Fruit fly (Drosophila melanogaster) whole organism, embryonic: ENCODE measurements around the gene Ilk.

ENCODE experiments used
- ATbp ChIP-seq: fragments of 200-800 bp; sonication (Bioruptor generic); optimal IDR thresholded peaks from 2 replicates; lab custom pipeline; 2017; ENCODE audit warnings: missing biosample characterization, mild to moderate bottlenecking, missing genetic modification characterization, missing genetic modification reagents
- Atf6 ChIP-seq: fragments of 200-800 bp; sonication (Bioruptor generic); IDR thresholded peaks from 2 replicates; pipeline ENCODE4 v1.3.6; 2022; ENCODE audit warnings: missing biosample characterization, missing genetic modification characterization
- Awh ChIP-seq: fragments of 200-800 bp; sonication (Bioruptor generic); IDR thresholded peaks from 2 replicates; pipeline ENCODE4, ENCODE4 v1.3.6; 2022; ENCODE audit warnings: missing biosample characterization, missing genetic modification characterization
- CG10274 ChIP-seq: fragments of 200-800 bp; sonication (Bioruptor generic); optimal IDR thresholded peaks from 3 replicates; lab custom pipeline; 2017; ENCODE audit warnings: missing biosample characterization, mild to moderate bottlenecking, missing genetic modification characterization
- CG11247 ChIP-seq: fragments of 200-800 bp; sonication (Bioruptor generic); IDR thresholded peaks from 2 replicates; pipeline ENCODE4 v1.3.6; 2022; ENCODE audit warnings: missing biosample characterization, missing genetic modification characterization
- CG16813 ChIP-seq: fragments of 200-800 bp; sonication (Bioruptor generic); IDR thresholded peaks from 3 replicates; pipeline ENCODE4 v1.3.6; 2022; ENCODE audit warnings: missing biosample characterization, missing genetic modification characterization; ENCODE audit not compliant: partially characterized antibody
- CG17328 ChIP-seq: fragments of 200-800 bp; sonication (Bioruptor generic); IDR thresholded peaks from 2 replicates; pipeline ENCODE4 v1.3.6; 2022; ENCODE audit warnings: missing biosample characterization, missing genetic modification characterization
- CG2116 ChIP-seq: fragments of 200-800 bp; sonication (Bioruptor generic); optimal IDR thresholded peaks from 3 replicates; lab custom pipeline; 2018; ENCODE audit warnings: missing biosample characterization, mild to moderate bottlenecking, missing genetic modification characterization
- CG2889 ChIP-seq: fragments of 200-800 bp; sonication (Bioruptor generic); IDR thresholded peaks from 3 replicates; pipeline ENCODE4 v1.3.6; 2022; ENCODE audit warnings: missing biosample characterization, missing genetic modification characterization
- CG33213 ChIP-seq: fragments of 200-800 bp; sonication (Bioruptor generic); optimal IDR thresholded peaks from 3 replicates; lab custom pipeline; 2016; ENCODE audit warnings: missing biosample characterization, missing genetic modification characterization
- CG4707 ChIP-seq: fragments of 200-800 bp; sonication (Bioruptor generic); optimal IDR thresholded peaks from 2 replicates; lab custom pipeline; 2018; ENCODE audit warnings: missing biosample characterization, mild to moderate bottlenecking, missing genetic modification characterization, moderate library complexity
- CG5180 ChIP-seq: fragments of 200-800 bp; sonication (Bioruptor generic); optimal IDR thresholded peaks from 3 replicates; lab custom pipeline; 2017; ENCODE audit warnings: missing biosample characterization, missing genetic modification characterization, mild to moderate bottlenecking, moderate library complexity, missing genetic modification reagents
- CG6683 ChIP-seq: fragments of 200-800 bp; sonication (Bioruptor generic); optimal IDR thresholded peaks from 2 replicates; lab custom pipeline; 2017; ENCODE audit warnings: missing biosample characterization, mild to moderate bottlenecking, missing genetic modification characterization, missing genetic modification reagents
- CG6689 ChIP-seq: fragments of 200-800 bp; sonication (Bioruptor generic); IDR thresholded peaks from 2 replicates; pipeline ENCODE4 v1.3.6; 2022; ENCODE audit warnings: missing biosample characterization, missing genetic modification characterization
- CG7963 ChIP-seq: fragments of 200-800 bp; sonication (Bioruptor generic); IDR thresholded peaks from 3 replicates; pipeline ENCODE4 v1.3.6; 2022; ENCODE audit warnings: missing biosample characterization, missing genetic modification characterization; ENCODE audit not compliant: partially characterized antibody
- CG7987 ChIP-seq: fragments of 200-800 bp; sonication (Bioruptor generic); optimal IDR thresholded peaks from 2 replicates; lab custom pipeline; 2018; ENCODE audit warnings: missing biosample characterization, mild to moderate bottlenecking, missing genetic modification characterization, moderate library complexity
- CG8290 ChIP-seq, 3 experiments: fragments of 200-800 bp; sonication (Bioruptor generic); optimal IDR thresholded peaks; 2 replicates each; lab custom pipeline; 2016 to 2019; ENCODE audit warnings: missing biosample characterization in 3 of 3, missing genetic modification characterization in 3 of 3, mild to moderate bottlenecking in 2 of 3, moderate library complexity in 1 of 3
- ERR ChIP-seq: fragments of 200-800 bp; sonication (Bioruptor generic); optimal IDR thresholded peaks from 2 replicates; lab custom pipeline; 2016; ENCODE audit warnings: missing biosample characterization, missing genetic modification characterization
- GATAe ChIP-seq: fragments of 200-800 bp; sonication (Bioruptor generic); conservative IDR thresholded peaks from 2 replicates; pipeline ENCODE4 v1.3.6; 2022; ENCODE audit warnings: missing biosample characterization, missing genetic modification characterization
- HLHmδ ChIP-seq: fragments of 200-800 bp; sonication (Bioruptor generic); optimal IDR thresholded peaks from 2 replicates; lab custom pipeline; 2018; ENCODE audit warnings: missing biosample characterization, mild to moderate bottlenecking, missing genetic modification characterization, moderate library complexity
- Lhr ChIP-seq: fragments of 200-800 bp; sonication (Bioruptor generic); optimal IDR thresholded peaks from 3 replicates; lab custom pipeline; 2017; ENCODE audit warnings: mild to moderate bottlenecking, missing biosample characterization, missing genetic modification reagents, missing genetic modification characterization
- Lim3 ChIP-seq: fragments of 200-800 bp; sonication (Bioruptor generic); IDR thresholded peaks from 2 replicates; pipeline ENCODE4 v1.3.6; 2022; ENCODE audit warnings: missing biosample characterization, missing genetic modification characterization
- Med ChIP-seq: fragments of 200-800 bp; sonication (Bioruptor generic); peaks from one replicate; lab custom pipeline; 2016; ENCODE audit warnings: missing biosample characterization, missing genetic modification characterization, mild to moderate bottlenecking, inconsistent platforms, moderate library complexity
- NFAT ChIP-seq: fragments of 200-800 bp; sonication (Bioruptor generic); IDR thresholded peaks from 2 replicates; pipeline ENCODE4 v1.3.6; 2022; ENCODE audit warnings: missing biosample characterization, missing genetic modification characterization
- Ravus ChIP-seq: fragments of 200-800 bp; sonication (Bioruptor generic); IDR thresholded peaks from 2 replicates; pipeline ENCODE4 v1.3.6; 2022; ENCODE audit warnings: missing biosample characterization, missing genetic modification characterization
- Xrp1 ChIP-seq: fragments of 200-800 bp; sonication (Bioruptor generic); IDR thresholded peaks from 2 replicates; pipeline ENCODE4 v1.3.6; 2022; ENCODE audit warnings: missing biosample characterization, missing genetic modification characterization
- ara ChIP-seq: fragments of 200-800 bp; sonication (Bioruptor generic); IDR thresholded peaks from 2 replicates; pipeline ENCODE4 v1.3.6; 2022; ENCODE audit warnings: missing biosample characterization, missing genetic modification characterization
- cg ChIP-seq: fragments of 200-800 bp; sonication (Bioruptor generic); optimal IDR thresholded peaks from 3 replicates; lab custom pipeline; 2019; ENCODE audit warnings: missing biosample characterization, mild to moderate bottlenecking, missing genetic modification characterization, moderate library complexity
- crol ChIP-seq: fragments of 200-800 bp; sonication (Bioruptor generic); IDR thresholded peaks from 2 replicates; pipeline ENCODE4 v1.3.6; 2022; ENCODE audit warnings: missing biosample characterization, missing genetic modification characterization
- cwo ChIP-seq: fragments of 200-800 bp; sonication (Bioruptor generic); optimal IDR thresholded peaks from 3 replicates; lab custom pipeline; 2017; ENCODE audit warnings: missing biosample characterization, missing genetic modification characterization, mild to moderate bottlenecking, moderate library complexity, missing genetic modification reagents
- disco-r ChIP-seq: fragments of 200-800 bp; sonication (Bioruptor generic); optimal IDR thresholded peaks from 2 replicates; lab custom pipeline; 2016; ENCODE audit warnings: missing biosample characterization, missing genetic modification characterization
- klu ChIP-seq: fragments of 200-800 bp; sonication (Bioruptor generic); IDR thresholded peaks from 2 replicates; pipeline ENCODE4 v1.3.6; 2022; ENCODE audit warnings: missing biosample characterization, missing genetic modification characterization
- kni ChIP-seq: fragments of 200-800 bp; sonication (Bioruptor generic); optimal IDR thresholded peaks from 3 replicates; lab custom pipeline; 2017; ENCODE audit warnings: mild to moderate bottlenecking, missing biosample characterization, missing genetic modification reagents, missing genetic modification characterization
- mirr ChIP-seq: fragments of 200-800 bp; sonication (Bioruptor generic); optimal IDR thresholded peaks from 3 replicates; lab custom pipeline; 2018; ENCODE audit warnings: missing biosample characterization, mild to moderate bottlenecking, missing genetic modification characterization
- nerfin-2 ChIP-seq: fragments of 200-800 bp; sonication (Bioruptor generic); IDR thresholded peaks from 2 replicates; pipeline ENCODE4 v1.3.6; 2022; ENCODE audit warnings: missing biosample characterization, missing genetic modification characterization; ENCODE audit not compliant: partially characterized antibody
- odd ChIP-seq: fragments of 200-800 bp; sonication (Bioruptor generic); optimal IDR thresholded peaks from 2 replicates; lab custom pipeline; 2017; ENCODE audit warnings: missing biosample characterization, mild to moderate bottlenecking, missing genetic modification characterization
- ranshi ChIP-seq: fragments of 200-800 bp; sonication (Bioruptor generic); IDR thresholded peaks from 2 replicates; pipeline ENCODE4 v1.3.6; 2022; ENCODE audit warnings: missing biosample characterization, missing genetic modification characterization
- run ChIP-seq: fragments of 200-800 bp; sonication (Bioruptor generic); optimal IDR thresholded peaks from 3 replicates; lab custom pipeline; 2018; ENCODE audit warnings: missing biosample characterization, mild to moderate bottlenecking, missing genetic modification characterization
- scrt ChIP-seq: fragments of 200-800 bp; sonication (Bioruptor generic); optimal IDR thresholded peaks from 2 replicates; lab custom pipeline; 2018; ENCODE audit warnings: missing biosample characterization, mild to moderate bottlenecking, missing genetic modification characterization, moderate library complexity
- sim ChIP-seq: fragments of 200-800 bp; sonication (Bioruptor generic); IDR thresholded peaks from 2 replicates; pipeline ENCODE4 v1.3.6; 2022; ENCODE audit warnings: missing biosample characterization, missing genetic modification characterization
- sima ChIP-seq: fragments of 200-800 bp; sonication (Bioruptor generic); optimal IDR thresholded peaks from 2 replicates; lab custom pipeline; 2016; ENCODE audit warnings: missing biosample characterization, missing genetic modification characterization
- sr ChIP-seq: fragments of 200-800 bp; sonication (Bioruptor generic); IDR thresholded peaks from 3 replicates; pipeline ENCODE4 v1.3.6; 2022; ENCODE audit warnings: missing biosample characterization, missing genetic modification characterization
- unc-4 ChIP-seq: fragments of 200-800 bp; sonication (Bioruptor generic); IDR thresholded peaks from 2 replicates; pipeline ENCODE4 v1.3.6; 2022; ENCODE audit warnings: missing biosample characterization, missing genetic modification characterization; ENCODE audit not compliant: partially characterized antibody
- wor ChIP-seq: fragments of 200-800 bp; sonication (Bioruptor generic); IDR thresholded peaks from 2 replicates; pipeline ENCODE4 v1.3.6; 2022; ENCODE audit warnings: missing biosample characterization, missing genetic modification characterization
- zfh2 ChIP-seq: fragments of 200-800 bp; sonication (Bioruptor generic); optimal IDR thresholded peaks from 2 replicates; lab custom pipeline; 2016; ENCODE audit warnings: missing biosample characterization, missing genetic modification characterization

Ilk gene

dm6 chr3L:21252932-21253760, 36.4 kb downstream of the Ilk start (continued):
- TF ChIP-seq ara (GFP tag; lab: Robert Waterston, UW): no peak
- TF ChIP-seq cg (GFP tag; lab: Kevin White, UChicago): peak; percentile 40
- no peak for TF ChIP-seq disco-r (GFP tag; lab: Kevin White, UChicago)
- TF ChIP-seq nerfin-2 (GFP tag; lab: Robert Waterston, UW): 0 out of 2 replicates have a peak, but pooled peaks have one; percentile 9
- TF ChIP-seq odd: no peak
- TF ChIP-seq HLHmδ (GFP tag; lab: Kevin White, UChicago): peak; percentile 23
- TF ChIP-seq Lhr (GFP tag; lab: Kevin White, UChicago): no peak
- TF ChIP-seq CG7963: no peak
- TF ChIP-seq CG8290 (GFP tag; optimal IDR thresholded peaks at IDR 0.05; lab: Kevin White, UChicago): no peak
- TF ChIP-seq CG8290 (tag; optimal IDR thresholded peaks at IDR 0.05; lab: Kevin White, UChicago): no peak
- peak; percentile 96 for TF ChIP-seq crol (GFP tag; lab: Robert Waterston, UW)
- TF ChIP-seq NFAT (GFP tag; lab: Robert Waterston, UW): no peak
- no peak for TF ChIP-seq CG2116 (GFP tag; lab: Kevin White, UChicago)
- TF ChIP-seq scrt (GFP tag; lab: Kevin White, UChicago): no peak

- no peak for TF ChIP-seq CG5180 (GFP tag; lab: Kevin White, UChicago)
- no peak for TF ChIP-seq unc-4
- TF ChIP-seq ranshi (GFP tag; lab: Robert Waterston, UW): peak; percentile 20; the same call in 1 of the 2 replicates
- no peak for TF ChIP-seq nerfin-2 (GFP tag; lab: Robert Waterston, UW)
- no peak for TF ChIP-seq CG6683 (GFP tag; lab: Kevin White, UChicago)
- TF ChIP-seq CG16813 (GFP tag; lab: Robert Waterston, UW): no peak
- TF ChIP-seq CG33213 (GFP tag; lab: Kevin White, UChicago): no peak
- no peak for TF ChIP-seq kni (GFP tag; lab: Kevin White, UChicago)
- peak; percentile 12 for TF ChIP-seq Med
- no peak for TF ChIP-seq cg (GFP tag; lab: Kevin White, UChicago)
- TF ChIP-seq mirr (GFP tag; lab: Kevin White, UChicago): no peak
- no peak for TF ChIP-seq wor (GFP tag; lab: Robert Waterston, UW)
- TF ChIP-seq CG10274 (GFP tag; lab: Kevin White, UChicago): no peak
- no peak for TF ChIP-seq Ravus
- no peak for TF ChIP-seq CG4707
- TF ChIP-seq CG17328 (GFP tag; lab: Robert Waterston, UW): no peak; the same call in 1 of the 2 replicates
- peak; percentile 10 for TF ChIP-seq ATbp (GFP tag; lab: Kevin White, UChicago)
- TF ChIP-seq ERR (GFP tag; lab: Kevin White, UChicago): no peak
- no peak for TF ChIP-seq CG2889
- no peak for TF ChIP-seq sima
- no peak for TF ChIP-seq zfh2 (GFP tag; lab: Kevin White, UChicago)
- no peak for TF ChIP-seq sr (GFP tag; lab: Robert Waterston, UW)
- no peak for TF ChIP-seq Atf6 (GFP tag; lab: Robert Waterston, UW)
- TF ChIP-seq Lim3: no peak
- peak; percentile 18; the same call in 1 of the 2 replicates for TF ChIP-seq CG6689
- no peak for TF ChIP-seq klu (GFP tag; lab: Robert Waterston, UW)
- 0 out of 2 replicates have a peak, but pooled peaks have one; percentile 49 for TF ChIP-seq Xrp1 (GFP tag; lab: Robert Waterston, UW)
- no peak for TF ChIP-seq sim (GFP tag; lab: Robert Waterston, UW)
- 0 out of 2 replicates have a peak, but pooled peaks have one; percentile 47 for TF ChIP-seq Awh (GFP tag; lab: Robert Waterston, UW)
- no peak for TF ChIP-seq GATAe (GFP tag; lab: Robert Waterston, UW)
- no peak for TF ChIP-seq cwo
- no peak for TF ChIP-seq CG7987 (GFP tag; lab: Kevin White, UChicago)
- no peak for TF ChIP-seq CG11247
- no peak for TF ChIP-seq run (tag; lab: Kevin White, UChicago)
Observed at dm6 chr3L:21253761-21254523, 37.2 kb downstream of the Ilk start.
